Worm (Caenorhabditis elegans) whole organism, mixed stage, embryonic: ENCODE measurements around the gene C16D9.5.

Experiments used
- blmp-1 ChIP-seq: fragments of 150-350 bp; optimal IDR thresholded peaks from 2 replicates; lab custom pipeline; 2014; ENCODE audit warnings: missing biosample characterization, missing genetic modification characterization
- ceh-83 ChIP-seq: fragments of 200-800 bp; sonication (Bioruptor generic); optimal IDR thresholded peaks from 2 replicates; lab custom pipeline; 2018; ENCODE audit warnings: mild to moderate bottlenecking, missing genetic modification characterization, missing compliant biosample characterization
- elt-1 ChIP-seq: sonication (generic microtip); optimal IDR thresholded peaks from 2 replicates; lab custom pipeline; 2017; ENCODE audit warnings: missing genetic modification characterization, mild to moderate bottlenecking, missing compliant biosample characterization, antibody characterized with exemption, moderate library complexity, borderline replicate concordance; ENCODE audit not compliant: insufficient read depth
- nhr-237 ChIP-seq: fragments of 150-350 bp; optimal IDR thresholded peaks from 2 replicates; lab custom pipeline; 2014; ENCODE audit warnings: missing biosample characterization, missing genetic modification characterization
- nhr-28 ChIP-seq: fragments of 150-350 bp; optimal IDR thresholded peaks from 2 replicates; lab custom pipeline; 2014; ENCODE audit warnings: missing biosample characterization, missing genetic modification characterization
- pha-4 ChIP-seq: fragments of 150-350 bp; optimal IDR thresholded peaks from 2 replicates; lab custom pipeline; 2018; ENCODE audit warnings: missing biosample characterization, missing genetic modification reagents, missing genetic modification characterization
- sptf-1 ChIP-seq: sonication (generic microtip); optimal IDR thresholded peaks from 2 replicates; lab custom pipeline; 2017; ENCODE audit warnings: mild to moderate bottlenecking, missing genetic modification characterization, moderate library complexity, missing compliant biosample characterization
- unc-39 ChIP-seq: fragments of 150-350 bp; optimal IDR thresholded peaks from 2 replicates; lab custom pipeline; 2014; ENCODE audit warnings: missing biosample characterization, missing genetic modification characterization
- ztf-11 ChIP-seq: fragments of 150-350 bp; optimal IDR thresholded peaks from 2 replicates; lab custom pipeline; 2014; ENCODE audit warnings: missing biosample characterization, missing genetic modification characterization

- TF ChIP-seq nhr-237 (tag; lab: Kevin White, UChicago) (no peak), unc-39 (no peak), elt-1 (tag; lab: Kevin White, UChicago) (no peak), pha-4 (tag; lab: Kevin White, UChicago) (no peak), blmp-1 (tag; lab: Kevin White, UChicago) (no peak), sptf-1 (tag; lab: Kevin White, UChicago) (no peak), ztf-11 (tag; lab: Kevin White, UChicago) (no peak), nhr-28 (tag; lab: Kevin White, UChicago) (no peak), ceh-83 (no peak)
Measured at ce11 chrV:8271395-8271794, 26.0 kb upstream of the C16D9.5 start.
